Worm (Caenorhabditis elegans) whole organism, L3 larva: ENCODE measurements around the gene ZK856.5.

Experiments
- aly-2 ChIP-seq: fragments of 150-350 bp; optimal IDR thresholded peaks from 2 replicates; lab custom pipeline; 2014; ENCODE audit warnings: missing biosample characterization, missing genetic modification characterization
- ceh-9 ChIP-seq: sonication (generic microtip); optimal IDR thresholded peaks from 2 replicates; lab custom pipeline; 2018; ENCODE audit warnings: missing biosample characterization, missing genetic modification characterization
- elt-3 ChIP-seq, 3 experiments: fragments of 150-350 bp in 1 of 3; sonication (generic microtip) in 2 of 3; optimal IDR thresholded peaks; 2 replicates in 2 of 3; 4 replicates in 1 of 3; lab custom pipeline; 2014 to 2017; ENCODE audit warnings: missing biosample characterization in 3 of 3, missing genetic modification characterization in 3 of 3
- fos-1 ChIP-seq: fragments of 150-350 bp; optimal IDR thresholded peaks from 2 replicates; lab custom pipeline; 2014; ENCODE audit warnings: missing biosample characterization, missing genetic modification characterization
- lin-15B ChIP-seq: fragments of 150-350 bp; optimal IDR thresholded peaks from 2 replicates; lab custom pipeline; 2014; ENCODE audit warnings: missing biosample characterization, missing genetic modification characterization
- lin-39 ChIP-seq: fragments of 150-350 bp; optimal IDR thresholded peaks from 2 replicates; lab custom pipeline; 2018; ENCODE audit warnings: missing biosample characterization, missing genetic modification reagents, missing genetic modification characterization
- nhr-11 ChIP-seq: fragments of 150-350 bp; optimal IDR thresholded peaks from 2 replicates; lab custom pipeline; 2014; ENCODE audit warnings: missing biosample characterization, missing genetic modification characterization
- nhr-237 ChIP-seq: fragments of 150-350 bp; optimal IDR thresholded peaks from 2 replicates; lab custom pipeline; 2014; ENCODE audit warnings: missing biosample characterization, missing genetic modification characterization
- zag-1 ChIP-seq: fragments of 150-350 bp; optimal IDR thresholded peaks from 2 replicates; lab custom pipeline; 2014; ENCODE audit warnings: missing biosample characterization, missing genetic modification characterization
- ztf-11 ChIP-seq: fragments of 150-350 bp; optimal IDR thresholded peaks from 2 replicates; lab custom pipeline; 2014; ENCODE audit warnings: missing biosample characterization, missing genetic modification characterization

DNA sequence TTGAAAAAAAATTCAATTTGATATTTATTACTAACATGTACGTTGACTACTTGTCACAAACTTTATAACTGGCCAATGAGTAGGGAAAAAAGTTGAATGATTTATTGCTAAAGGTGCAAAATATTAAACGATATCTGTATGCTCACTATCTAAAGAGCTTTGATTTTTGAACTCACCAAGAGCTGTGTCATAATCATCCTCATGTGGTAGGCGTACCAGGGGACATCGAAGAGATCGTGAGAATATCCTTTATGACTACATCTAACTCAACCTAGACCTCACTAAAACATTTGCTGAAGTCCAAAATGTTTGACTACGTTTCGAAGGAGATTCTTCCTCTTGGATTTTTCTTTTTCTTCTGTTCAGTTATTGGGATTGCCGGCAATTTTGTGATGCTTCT is 37.7 kb downstream of the ZK856.5 start, which contains the start of gene srsx-28:
- no peak for TF ChIP-seq lin-39
- TF ChIP-seq elt-3 (tag; optimal IDR thresholded peaks at IDR 0.05; lab: Kevin White, UChicago), result no peak
- TF ChIP-seq ceh-9, result no peak
- TF ChIP-seq fos-1 (tag; lab: Kevin White, UChicago), result no peak
- no peak for TF ChIP-seq ztf-11 (tag; lab: Kevin White, UChicago)
- TF ChIP-seq aly-2, result no peak
- no peak for TF ChIP-seq lin-15B (tag; lab: Kevin White, UChicago)
- TF ChIP-seq nhr-11 (tag; lab: Kevin White, UChicago), result no peak
- TF ChIP-seq zag-1 (tag; lab: Kevin White, UChicago), result no peak
- TF ChIP-seq nhr-237 (tag; lab: Kevin White, UChicago), result no peak
